Fruit fly (Drosophila melanogaster) whole organism, pupa: ENCODE results near the gene CG18178.

Experiments
- CG10348 ChIP-seq: fragments of 200-800 bp; sonication (Bioruptor generic); IDR thresholded peaks from 2 replicates; pipeline ENCODE4 v1.3.6; 2022; ENCODE audit warnings: missing biosample characterization, missing genetic modification characterization
- CG12605 ChIP-seq: fragments of 200-800 bp; sonication (Bioruptor generic); IDR thresholded peaks from 2 replicates; pipeline ENCODE4 v1.3.6; 2022; ENCODE audit warnings: missing biosample characterization, missing genetic modification characterization
- CG13204 ChIP-seq: fragments of 200-800 bp; sonication (Bioruptor generic); optimal IDR thresholded peaks from 2 replicates; lab custom pipeline; 2018; ENCODE audit warnings: missing biosample characterization, mild to moderate bottlenecking, missing genetic modification characterization, moderate library complexity
- CG14655 ChIP-seq: fragments of 200-800 bp; sonication (Bioruptor generic); optimal IDR thresholded peaks from 3 replicates; lab custom pipeline; 2017; ENCODE audit warnings: mild to moderate bottlenecking, missing biosample characterization, missing genetic modification reagents, missing genetic modification characterization
- CG15710 ChIP-seq: fragments of 200-800 bp; sonication (Bioruptor generic); optimal IDR thresholded peaks from 2 replicates; lab custom pipeline; 2018; ENCODE audit warnings: missing biosample characterization, mild to moderate bottlenecking, missing genetic modification characterization, moderate library complexity
- CG17806 ChIP-seq: fragments of 200-800 bp; sonication (Bioruptor generic); optimal IDR thresholded peaks from 2 replicates; lab custom pipeline; 2018; ENCODE audit warnings: missing biosample characterization, mild to moderate bottlenecking, missing genetic modification characterization, moderate library complexity
- CG32121 ChIP-seq: fragments of 200-800 bp; sonication (Bioruptor generic); IDR thresholded peaks from 2 replicates; pipeline ENCODE4 v1.3.6; 2022; ENCODE audit warnings: missing biosample characterization, missing genetic modification characterization
- CG34367 ChIP-seq: fragments of 200-800 bp; sonication (Bioruptor generic); optimal IDR thresholded peaks from 2 replicates; lab custom pipeline; 2018; ENCODE audit warnings: missing biosample characterization, mild to moderate bottlenecking, missing genetic modification characterization
- CG4496 ChIP-seq: fragments of 200-800 bp; sonication (Bioruptor generic); IDR thresholded peaks from 3 replicates; pipeline ENCODE4 v1.3.6; 2022; ENCODE audit warnings: missing biosample characterization, missing genetic modification characterization
- CG8159 ChIP-seq: fragments of 200-800 bp; sonication (Bioruptor generic); optimal IDR thresholded peaks from 3 replicates; lab custom pipeline; 2018; ENCODE audit warnings: missing biosample characterization, mild to moderate bottlenecking, missing genetic modification characterization, moderate library complexity
- CG8301 ChIP-seq: fragments of 200-800 bp; sonication (Bioruptor generic); optimal IDR thresholded peaks from 2 replicates; lab custom pipeline; 2018; ENCODE audit warnings: missing biosample characterization, mild to moderate bottlenecking, missing genetic modification characterization
- CG9948 ChIP-seq: fragments of 200-800 bp; sonication (Bioruptor generic); optimal IDR thresholded peaks from 2 replicates; lab custom pipeline; 2018; ENCODE audit warnings: missing biosample characterization, mild to moderate bottlenecking, missing genetic modification characterization, moderate library complexity
- D1 ChIP-seq: fragments of 200-800 bp; sonication (Bioruptor generic); optimal IDR thresholded peaks from 2 replicates; lab custom pipeline; 2018; ENCODE audit warnings: missing biosample characterization, mild to moderate bottlenecking, missing genetic modification characterization, moderate library complexity
- EcR ChIP-seq: fragments of 200-800 bp; sonication (Bioruptor generic); optimal IDR thresholded peaks from 3 replicates; lab custom pipeline; 2019; ENCODE audit warnings: missing biosample characterization, missing genetic modification characterization, mild to moderate bottlenecking, moderate library complexity, missing genetic modification reagents
- Ets98B ChIP-seq: fragments of 200-800 bp; sonication (Bioruptor generic); IDR thresholded peaks from 2 replicates; pipeline ENCODE4 v1.3.6; 2022; ENCODE audit warnings: missing biosample characterization, missing genetic modification characterization
- Pif1A ChIP-seq: fragments of 200-800 bp; sonication (Bioruptor generic); optimal IDR thresholded peaks from 3 replicates; lab custom pipeline; 2016; ENCODE audit warnings: missing biosample characterization, missing genetic modification characterization
- Pif1B ChIP-seq: fragments of 200-800 bp; sonication (Bioruptor generic); optimal IDR thresholded peaks from 3 replicates; lab custom pipeline; 2016; ENCODE audit warnings: missing biosample characterization, missing genetic modification characterization
- Snoo ChIP-seq: fragments of 200-800 bp; sonication (Bioruptor generic); optimal IDR thresholded peaks from 3 replicates; lab custom pipeline; 2017; ENCODE audit warnings: missing biosample characterization, mild to moderate bottlenecking, missing genetic modification characterization, inconsistent platforms
- fd96Ca ChIP-seq: fragments of 200-800 bp; sonication (Bioruptor generic); IDR thresholded peaks from 3 replicates; pipeline ENCODE4 v1.3.6; 2022; ENCODE audit warnings: missing biosample characterization, missing genetic modification characterization
- gl ChIP-seq: fragments of 200-800 bp; sonication (Bioruptor generic); optimal IDR thresholded peaks from 2 replicates; lab custom pipeline; 2018; ENCODE audit warnings: missing biosample characterization, mild to moderate bottlenecking, missing genetic modification characterization
- rn ChIP-seq: fragments of 200-800 bp; sonication (Bioruptor generic); IDR thresholded peaks from 2 replicates; pipeline ENCODE4 v1.3.6; 2022; ENCODE audit warnings: missing biosample characterization, missing genetic modification characterization

The CG18178 gene

dm6 chr3L:9693552-9694133, 25.3 kb downstream of the CG18178 start:
- peak; percentile 63; the same call in 1 of the 3 replicates for TF ChIP-seq CG4496 (GFP tag; lab: Robert Waterston, UW)
- TF ChIP-seq gl, result no peak
- peak; percentile 27; the same call in 1 of the 2 replicates for TF ChIP-seq CG32121
- no peak for TF ChIP-seq EcR (GFP tag; lab: Kevin White, UChicago)
- TF ChIP-seq CG8159 (tag; lab: Kevin White, UChicago), result no peak
- no peak for TF ChIP-seq CG14655 (GFP tag; lab: Kevin White, UChicago)
- no peak for TF ChIP-seq Snoo (tag; lab: Kevin White, UChicago)
- TF ChIP-seq CG10348 (GFP tag; lab: Robert Waterston, UW), result no peak
- no peak for TF ChIP-seq CG13204 (GFP tag; lab: Kevin White, UChicago)
- no peak for TF ChIP-seq fd96Ca (GFP tag; lab: Robert Waterston, UW)
- TF ChIP-seq CG34367 (tag; lab: Kevin White, UChicago), result no peak
- no peak for TF ChIP-seq Pif1A (GFP tag; lab: Kevin White, UChicago)
- TF ChIP-seq CG17806, result no peak
- no peak for TF ChIP-seq D1 (tag; lab: Kevin White, UChicago)

dm6 chr3L:9692892-9693551, 25.9 kb downstream of the CG18178 start:
- peak; percentile 92 for TF ChIP-seq CG9948 (tag; lab: Kevin White, UChicago)
- TF ChIP-seq CG14655 (GFP tag; lab: Kevin White, UChicago), result peak; percentile 97
- peak; percentile 82 for TF ChIP-seq CG4496 (GFP tag; lab: Robert Waterston, UW)
- TF ChIP-seq CG8301 (tag; lab: Kevin White, UChicago), result peak; percentile 94
- peak; percentile 93 for TF ChIP-seq Pif1A (GFP tag; lab: Kevin White, UChicago)
- TF ChIP-seq CG8159 (tag; lab: Kevin White, UChicago), result peak; percentile 95
- peak; percentile 69 for TF ChIP-seq gl
- TF ChIP-seq CG10348 (GFP tag; lab: Robert Waterston, UW), result peak; percentile 56; the same call in 1 of the 2 replicates
- TF ChIP-seq Pif1B (GFP tag; lab: Kevin White, UChicago), result peak; percentile 89
- peak; percentile 87; the same call in 2 of the 3 replicates for TF ChIP-seq fd96Ca (GFP tag; lab: Robert Waterston, UW)
- TF ChIP-seq Ets98B (GFP tag; lab: Robert Waterston, UW), result peak; percentile 39; the same call in 1 of the 2 replicates
- TF ChIP-seq CG12605, result no peak
- TF ChIP-seq EcR (GFP tag; lab: Kevin White, UChicago), result no peak
- TF ChIP-seq Snoo (tag; lab: Kevin White, UChicago), result peak; percentile 93
- peak; percentile 66 for TF ChIP-seq CG13204 (GFP tag; lab: Kevin White, UChicago)
- peak; percentile 83 for TF ChIP-seq CG17806
- TF ChIP-seq CG34367 (tag; lab: Kevin White, UChicago), result peak; percentile 86
- peak; percentile 92 for TF ChIP-seq CG15710 (tag; lab: Kevin White, UChicago)
- peak; percentile 84 for TF ChIP-seq D1 (tag; lab: Kevin White, UChicago)
- TF ChIP-seq CG32121, result peak; percentile 73
- TF ChIP-seq rn (GFP tag; lab: Robert Waterston, UW), result peak; percentile 56; the same call in 1 of the 2 replicates

dm6 chr3L:9692234-9692891, 26.6 kb downstream of the CG18178 start:
- TF ChIP-seq CG8159 (tag; lab: Kevin White, UChicago) (no peak), EcR (GFP tag; lab: Kevin White, UChicago) (peak; percentile 80), CG12605 (peak; percentile 32; the same call in 1 of the 2 replicates), CG4496 (GFP tag; lab: Robert Waterston, UW) (no peak), gl (no peak), Ets98B (GFP tag; lab: Robert Waterston, UW) (peak; percentile 54; the same call in 1 of the 2 replicates), fd96Ca (GFP tag; lab: Robert Waterston, UW) (no peak), Snoo (tag; lab: Kevin White, UChicago) (no peak), CG9948 (tag; lab: Kevin White, UChicago) (no peak), CG10348 (GFP tag; lab: Robert Waterston, UW) (no peak), Pif1B (GFP tag; lab: Kevin White, UChicago) (no peak), Pif1A (GFP tag; lab: Kevin White, UChicago) (no peak), CG8301 (tag; lab: Kevin White, UChicago) (no peak), CG32121 (no peak; the same call in 1 of the 2 replicates), D1 (tag; lab: Kevin White, UChicago) (no peak), CG34367 (tag; lab: Kevin White, UChicago) (no peak)

dm6 chr3L:9691476-9691826, 27.5 kb downstream of the CG18178 start:
- TF ChIP-seq CG8301 (tag; lab: Kevin White, UChicago) (no peak), gl (no peak), CG14655 (GFP tag; lab: Kevin White, UChicago) (no peak), CG4496 (GFP tag; lab: Robert Waterston, UW) (no peak), CG15710 (tag; lab: Kevin White, UChicago) (no peak), CG32121 (no peak), D1 (tag; lab: Kevin White, UChicago) (no peak), CG8159 (tag; lab: Kevin White, UChicago) (no peak)
